Worm (Caenorhabditis elegans): ENCODE measurements around the gene F52H2.1.

Gene F52H2.1

DNA sequence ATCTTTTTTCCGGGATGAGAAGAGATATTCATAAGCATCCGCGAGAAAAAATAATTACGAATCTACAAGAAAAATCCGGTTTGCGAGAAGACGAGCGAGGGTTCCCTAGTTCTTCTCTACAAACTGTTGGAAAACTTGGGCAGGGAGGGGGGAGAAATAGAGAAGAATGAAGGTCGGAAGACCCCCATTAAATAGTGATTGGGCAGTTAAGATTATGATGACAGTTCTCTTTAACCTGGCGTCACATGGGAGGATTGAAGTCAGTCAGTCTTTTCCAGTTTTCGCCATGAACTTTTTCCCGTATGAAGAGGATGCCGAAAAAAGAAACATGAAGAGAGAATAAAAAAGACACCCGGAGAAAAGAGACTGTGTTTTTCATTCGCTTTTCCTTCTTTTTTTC lies 17.9 kb downstream of the F52H2.1 start (continued):
- TF ChIP-seq ZK337.2 (GFP tag; IDR thresholded peaks at IDR 0.05) (no peak), nhr-10 (tag; optimal IDR thresholded peaks at IDR 0.05) (no peak), egl-43 (GFP tag; IDR thresholded peaks at IDR 0.05) (no peak), unc-62 (GFP tag; optimal IDR thresholded peaks at IDR 0.05 in 1 of 2) (peak in 1 of 2 experiments; percentile 95), unc-62 (tag; optimal IDR thresholded peaks at IDR 0.05) (no peak), egl-27 (tag; optimal IDR thresholded peaks at IDR 0.05) (no peak), madf-5 (GFP tag; IDR thresholded peaks at IDR 0.05) (no peak), nhr-25 (tag; optimal IDR thresholded peaks at IDR 0.05; ENCODE audit: borderline replicate concordance, insufficient read depth) (peak; percentile 68), hmg-1.1 (GFP tag; IDR thresholded peaks at IDR 0.05) (no peak), lin-38 (GFP tag; IDR thresholded peaks at IDR 0.05) (no peak), F26F4.8 (GFP tag; conservative IDR thresholded peaks at IDR 0.05) (no peak), R02D3.7 (tag; optimal IDR thresholded peaks at IDR 0.05) (no peak), hlh-11 (tag; optimal IDR thresholded peaks at IDR 0.05) (peak; percentile 71), pqm-1 (tag; optimal IDR thresholded peaks at IDR 0.05) (no peak), lin-39 (tag; optimal IDR thresholded peaks at IDR 0.05) (no peak), mdt-29 (GFP tag; IDR thresholded peaks at IDR 0.05) (no peak), tra-1 (GFP tag; IDR thresholded peaks at IDR 0.05) (peak; percentile 71; the same call in 1 of the 2 replicates)

DNA sequence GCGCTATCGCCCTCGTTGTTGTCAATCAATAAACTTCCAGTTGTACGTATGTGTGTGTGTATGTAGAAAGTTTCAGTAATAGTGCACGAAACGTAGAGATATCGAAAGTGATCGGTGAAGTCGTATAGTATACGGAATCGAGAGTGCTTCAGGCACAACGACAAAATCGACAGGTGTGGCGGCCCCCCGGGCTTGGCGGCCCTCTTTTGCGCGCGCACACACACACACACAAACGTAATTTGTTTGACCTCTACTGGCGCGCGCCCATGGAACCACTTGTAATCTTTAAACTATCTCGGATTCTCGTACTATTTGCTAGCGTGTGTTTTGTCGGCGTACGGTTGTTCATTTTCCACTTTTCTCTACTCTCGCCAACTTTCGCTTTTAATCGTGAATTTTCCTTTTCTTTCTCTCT lies 18.7 kb downstream of the F52H2.1 start:
- 0 out of 2 replicates have a peak, but pooled peaks have one; percentile 27 for TF ChIP-seq hmg-1.1 (GFP tag; IDR thresholded peaks at IDR 0.05)
- TF ChIP-seq daf-8 (GFP tag; IDR thresholded peaks at IDR 0.05): no peak
- TF ChIP-seq arid-1 (GFP tag; conservative IDR thresholded peaks at IDR 0.05): 0 out of 2 replicates have a peak, but pooled peaks have one; percentile 26
- TF ChIP-seq hlh-11 (tag; optimal IDR thresholded peaks at IDR 0.05): peak; percentile 77
- TF ChIP-seq lin-38 (GFP tag; IDR thresholded peaks at IDR 0.05): no peak
- no peak for TF ChIP-seq daf-16 (GFP tag; optimal IDR thresholded peaks at IDR 0.05)
- TF ChIP-seq daf-16 (tag; optimal IDR thresholded peaks at IDR 0.05): peak; percentile 48
- peak; percentile 85 for TF ChIP-seq aha-1 (tag)
- TF ChIP-seq hif-1 (tag; optimal IDR thresholded peaks at IDR 0.05): peak in 1 of 2 experiments; percentile 37
- TF ChIP-seq lsy-2 (tag; optimal IDR thresholded peaks at IDR 0.05): peak in 1 of 2 experiments; percentile 10
- peak; percentile 88 for TF ChIP-seq nhr-25 (tag; optimal IDR thresholded peaks at IDR 0.05; ENCODE audit: borderline replicate concordance, insufficient read depth)
- peak; percentile 55 for TF ChIP-seq nhr-28 (tag; optimal IDR thresholded peaks at IDR 0.05)
- TF ChIP-seq Y75B8A.6 (GFP tag; IDR thresholded peaks at IDR 0.05): no peak
- TF ChIP-seq dve-1 (tag; optimal IDR thresholded peaks at IDR 0.05; ENCODE audit: insufficient read depth): peak; percentile 48
- 0 out of 4 replicates have a peak, but pooled peaks of 1 of the 2 experiments have one; percentile 26 for TF ChIP-seq madf-5 (GFP tag; IDR thresholded peaks at IDR 0.05)
- TF ChIP-seq Y5F2A.4 (GFP tag; optimal IDR thresholded peaks at IDR 0.05): no peak
- TF ChIP-seq dmd-6 (GFP tag; IDR thresholded peaks at IDR 0.05): peak; percentile 36
- TF ChIP-seq lin-29 (GFP tag; IDR thresholded peaks at IDR 0.05): no peak
- 0 out of 2 replicates have a peak, but pooled peaks have one; percentile 49 for TF ChIP-seq T26A8.4 (GFP tag; IDR thresholded peaks at IDR 0.05)
- TF ChIP-seq rbr-2 (tag; optimal IDR thresholded peaks at IDR 0.05): peak; percentile 40
- peak; percentile 10 for TF ChIP-seq gei-8 (GFP tag; optimal IDR thresholded peaks at IDR 0.05)
- peak; percentile 61 for TF ChIP-seq mxl-3 (GFP tag; optimal IDR thresholded peaks at IDR 0.05)
- no peak; the same call in 1 of the 2 replicates for TF ChIP-seq set-16 (GFP tag; IDR thresholded peaks at IDR 0.05)
- peak; percentile 29 for TF ChIP-seq nhr-48 (tag; optimal IDR thresholded peaks at IDR 0.05)
- no peak for TF ChIP-seq lin-39 (tag; optimal IDR thresholded peaks at IDR 0.05)
- TF ChIP-seq mes-2 (tag; optimal IDR thresholded peaks at IDR 0.05; ENCODE audit: poor library complexity, severe bottlenecking): peak; percentile 39
- peak; percentile 38 for TF ChIP-seq hlh-30 (tag; optimal IDR thresholded peaks at IDR 0.05; ENCODE audit: insufficient read depth)
- 0 out of 2 replicates have a peak, but pooled peaks have one; percentile 35 for TF ChIP-seq mxl-2 (GFP tag; conservative IDR thresholded peaks at IDR 0.05)
- peak in 1 of 2 experiments; percentile 37 for TF ChIP-seq mdl-1 (tag; optimal IDR thresholded peaks at IDR 0.05)
- peak; percentile 71 for TF ChIP-seq mep-1 (tag; optimal IDR thresholded peaks at IDR 0.05)
